Fruit fly (Drosophila melanogaster) whole organism, embryonic: ENCODE results near the gene CG6163.

Source experiments
- Abd-B ChIP-seq: fragments of 200-800 bp; sonication (Bioruptor generic); optimal IDR thresholded peaks from 2 replicates; lab custom pipeline; 2018; ENCODE audit warnings: missing biosample characterization, mild to moderate bottlenecking, missing genetic modification characterization, moderate library complexity
- Ada2b ChIP-seq: fragments of 200-800 bp; sonication (Bioruptor generic); IDR thresholded peaks from 2 replicates; pipeline ENCODE4 v1.3.6; 2022; ENCODE audit warnings: missing biosample characterization, missing genetic modification characterization
- Aef1 ChIP-seq: fragments of 200-800 bp; sonication (Bioruptor generic); IDR thresholded peaks from 3 replicates; pipeline ENCODE4 v1.3.6; 2022; ENCODE audit warnings: missing biosample characterization, missing genetic modification characterization
- BEAF-32 ChIP-seq: fragments of 200-800 bp; sonication (Bioruptor generic); optimal IDR thresholded peaks from 3 replicates; lab custom pipeline; 2017; ENCODE audit warnings: missing biosample characterization, missing genetic modification characterization, mild to moderate bottlenecking, moderate library complexity, missing genetic modification reagents
- Bdp1 ChIP-seq: fragments of 200-800 bp; sonication (Bioruptor generic); optimal IDR thresholded peaks from 3 replicates; lab custom pipeline; 2016; ENCODE audit warnings: missing biosample characterization, missing genetic modification characterization
- CG10431 ChIP-seq: fragments of 200-800 bp; sonication (Bioruptor generic); optimal IDR thresholded peaks from 3 replicates; lab custom pipeline; 2018; ENCODE audit warnings: missing biosample characterization, mild to moderate bottlenecking, missing genetic modification characterization
- CG13424 ChIP-seq: fragments of 200-800 bp; sonication (Bioruptor generic); optimal IDR thresholded peaks from 2 replicates; lab custom pipeline; 2019; ENCODE audit warnings: missing biosample characterization, mild to moderate bottlenecking, missing genetic modification characterization, moderate library complexity
- CG14014 ChIP-seq: fragments of 200-800 bp; sonication (Bioruptor generic); IDR thresholded peaks from 2 replicates; pipeline ENCODE4 v1.3.6; 2022; ENCODE audit warnings: missing biosample characterization, missing genetic modification characterization
- CG33213 ChIP-seq: fragments of 200-800 bp; sonication (Bioruptor generic); optimal IDR thresholded peaks from 3 replicates; lab custom pipeline; 2016; ENCODE audit warnings: missing biosample characterization, missing genetic modification characterization
- CG42726 ChIP-seq: fragments of 200-800 bp; sonication (Bioruptor generic); IDR thresholded peaks from 2 replicates; pipeline ENCODE4 v1.3.6; 2022; ENCODE audit warnings: missing biosample characterization, missing genetic modification characterization; ENCODE audit not compliant: partially characterized antibody
- CG4730 ChIP-seq: fragments of 200-800 bp; sonication (Bioruptor generic); IDR thresholded peaks from 2 replicates; pipeline ENCODE4 v1.3.6; 2022; ENCODE audit warnings: missing biosample characterization, missing genetic modification characterization
- CG6175 ChIP-seq: fragments of 200-800 bp; sonication (Bioruptor generic); IDR thresholded peaks from 3 replicates; pipeline ENCODE4 v1.3.6; 2022; ENCODE audit warnings: missing biosample characterization, missing genetic modification characterization
- CG7556 ChIP-seq: fragments of 200-800 bp; sonication (Bioruptor generic); optimal IDR thresholded peaks from 2 replicates; lab custom pipeline; 2017; ENCODE audit warnings: missing biosample characterization, mild to moderate bottlenecking, missing genetic modification characterization
- CG8089 ChIP-seq: fragments of 200-800 bp; sonication (Bioruptor generic); optimal IDR thresholded peaks from 3 replicates; lab custom pipeline; 2016; ENCODE audit warnings: missing biosample characterization, missing genetic modification characterization
- CG8944 ChIP-seq: fragments of 200-800 bp; sonication (Bioruptor generic); optimal IDR thresholded peaks from 3 replicates; lab custom pipeline; 2016; ENCODE audit warnings: missing biosample characterization, missing genetic modification characterization
- CG9817 ChIP-seq: fragments of 200-800 bp; sonication (Bioruptor generic); optimal IDR thresholded peaks from 2 replicates; lab custom pipeline; 2018; ENCODE audit warnings: missing biosample characterization, mild to moderate bottlenecking, missing genetic modification characterization, moderate library complexity
- Dbx ChIP-seq: fragments of 200-800 bp; sonication (Bioruptor generic); IDR thresholded peaks from 3 replicates; pipeline ENCODE4 v1.3.6; 2022; ENCODE audit warnings: missing biosample characterization, missing genetic modification characterization
- Dek ChIP-seq: fragments of 200-800 bp; sonication (Bioruptor generic); optimal IDR thresholded peaks from 3 replicates; lab custom pipeline; 2019; ENCODE audit warnings: missing biosample characterization, mild to moderate bottlenecking, missing genetic modification characterization, moderate library complexity
- Dip2 ChIP-seq: fragments of 200-800 bp; sonication (Bioruptor generic); IDR thresholded peaks from 2 replicates; pipeline ENCODE4 v1.3.6; 2022; ENCODE audit warnings: missing biosample characterization, missing genetic modification characterization
- Fer2 ChIP-seq: fragments of 200-800 bp; sonication (Bioruptor generic); optimal IDR thresholded peaks from 2 replicates; lab custom pipeline; 2018; ENCODE audit warnings: missing biosample characterization, mild to moderate bottlenecking, missing genetic modification characterization, moderate library complexity
- Gsc ChIP-seq: fragments of 200-800 bp; sonication (Bioruptor generic); IDR thresholded peaks from 2 replicates; pipeline ENCODE4 v1.3.6; 2022; ENCODE audit warnings: missing biosample characterization, missing genetic modification characterization
- HHEX ChIP-seq: fragments of 200-800 bp; sonication (Bioruptor generic); optimal IDR thresholded peaks from 3 replicates; lab custom pipeline; 2017; ENCODE audit warnings: missing biosample characterization, mild to moderate bottlenecking, missing genetic modification characterization, missing genetic modification reagents
- HmgZ ChIP-seq: fragments of 200-800 bp; sonication (Bioruptor generic); optimal IDR thresholded peaks from 2 replicates; lab custom pipeline; 2018; ENCODE audit warnings: missing biosample characterization, mild to moderate bottlenecking, missing genetic modification characterization
- Jarid2 ChIP-seq: fragments of 200-800 bp; sonication (Bioruptor generic); optimal IDR thresholded peaks from 3 replicates; lab custom pipeline; 2017; ENCODE audit warnings: mild to moderate bottlenecking, missing biosample characterization, missing genetic modification reagents, missing genetic modification characterization
- Mrtf ChIP-seq: fragments of 200-800 bp; sonication (Bioruptor generic); IDR thresholded peaks from 3 replicates; pipeline ENCODE4 v1.3.6; 2022; ENCODE audit warnings: missing biosample characterization, missing genetic modification characterization
- NK7.1 ChIP-seq: fragments of 200-800 bp; sonication (Bioruptor generic); optimal IDR thresholded peaks from 3 replicates; lab custom pipeline; 2016; ENCODE audit warnings: missing biosample characterization, missing genetic modification characterization
- Pdp1 ChIP-seq, 2 experiments: fragments of 200-800 bp; sonication (Bioruptor generic); optimal IDR thresholded peaks; 3 replicates each; lab custom pipeline; 2016; ENCODE audit warnings: missing biosample characterization in 2 of 2, missing genetic modification characterization in 2 of 2, mild to moderate bottlenecking in 1 of 2, moderate library complexity in 1 of 2
- Rx ChIP-seq: fragments of 200-800 bp; sonication (Bioruptor generic); IDR thresholded peaks from 2 replicates; pipeline ENCODE4 v1.3.6; 2022; ENCODE audit warnings: missing biosample characterization, missing genetic modification characterization
- amos ChIP-seq: fragments of 200-800 bp; sonication (Bioruptor generic); IDR thresholded peaks from 2 replicates; pipeline ENCODE4 v1.3.6; 2022; ENCODE audit warnings: missing biosample characterization, missing genetic modification characterization; ENCODE audit not compliant: partially characterized antibody
- cg ChIP-seq: fragments of 200-800 bp; sonication (Bioruptor generic); optimal IDR thresholded peaks from 3 replicates; lab custom pipeline; 2019; ENCODE audit warnings: missing biosample characterization, mild to moderate bottlenecking, missing genetic modification characterization, moderate library complexity
- chif ChIP-seq, 2 experiments: fragments of 200-800 bp; sonication (Bioruptor generic); optimal IDR thresholded peaks; 3 replicates each; lab custom pipeline; 2016; ENCODE audit warnings: missing biosample characterization in 2 of 2, missing genetic modification characterization in 2 of 2
- crp ChIP-seq, 2 experiments: fragments of 200-800 bp; sonication (Bioruptor generic); optimal IDR thresholded peaks; 2 replicates in 1 of 2; 3 replicates in 1 of 2; lab custom pipeline; 2017; ENCODE audit warnings: missing biosample characterization in 2 of 2, missing genetic modification characterization in 2 of 2, mild to moderate bottlenecking in 1 of 2, moderate library complexity in 1 of 2
- dmrt11E ChIP-seq: fragments of 200-800 bp; sonication (Bioruptor generic); optimal IDR thresholded peaks from 3 replicates; lab custom pipeline; 2018; ENCODE audit warnings: missing biosample characterization, mild to moderate bottlenecking, missing genetic modification characterization, moderate library complexity
- esg ChIP-seq: fragments of 200-800 bp; sonication (Bioruptor generic); conservative IDR thresholded peaks from 2 replicates; pipeline ENCODE4 v1.3.6; 2022; ENCODE audit warnings: missing biosample characterization, missing genetic modification characterization
- fu2 ChIP-seq: fragments of 200-800 bp; sonication (Bioruptor generic); optimal IDR thresholded peaks from 2 replicates; lab custom pipeline; 2016; ENCODE audit warnings: missing biosample characterization, missing genetic modification characterization
- gcm2 ChIP-seq: fragments of 200-800 bp; sonication (Bioruptor generic); optimal IDR thresholded peaks from 2 replicates; lab custom pipeline; 2016; ENCODE audit warnings: missing biosample characterization, missing genetic modification characterization
- lilli ChIP-seq: fragments of 200-800 bp; sonication (Bioruptor generic); optimal IDR thresholded peaks from 3 replicates; lab custom pipeline; 2016; ENCODE audit warnings: missing biosample characterization, missing genetic modification characterization
- odd ChIP-seq: fragments of 200-800 bp; sonication (Bioruptor generic); optimal IDR thresholded peaks from 2 replicates; lab custom pipeline; 2017; ENCODE audit warnings: missing biosample characterization, mild to moderate bottlenecking, missing genetic modification characterization
- otp ChIP-seq: fragments of 200-800 bp; sonication (Bioruptor generic); IDR thresholded peaks from 3 replicates; pipeline ENCODE4, ENCODE4 v1.3.6; 2022; ENCODE audit warnings: missing biosample characterization, missing genetic modification characterization
- psq ChIP-seq: fragments of 200-800 bp; sonication (Bioruptor generic); optimal IDR thresholded peaks from 2 replicates; lab custom pipeline; 2017; ENCODE audit warnings: missing biosample characterization, missing genetic modification characterization
- ranshi ChIP-seq: fragments of 200-800 bp; sonication (Bioruptor generic); IDR thresholded peaks from 2 replicates; pipeline ENCODE4 v1.3.6; 2022; ENCODE audit warnings: missing biosample characterization, missing genetic modification characterization
- ro ChIP-seq: fragments of 200-800 bp; sonication (Bioruptor generic); IDR thresholded peaks from 2 replicates; pipeline ENCODE4 v1.3.6; 2022; ENCODE audit warnings: missing biosample characterization, missing genetic modification characterization
- run ChIP-seq: fragments of 200-800 bp; sonication (Bioruptor generic); optimal IDR thresholded peaks from 3 replicates; lab custom pipeline; 2018; ENCODE audit warnings: missing biosample characterization, mild to moderate bottlenecking, missing genetic modification characterization
- sqz ChIP-seq: fragments of 200-800 bp; sonication (Bioruptor generic); optimal IDR thresholded peaks from 3 replicates; lab custom pipeline; 2018; ENCODE audit warnings: missing biosample characterization, mild to moderate bottlenecking, missing genetic modification characterization
- sug ChIP-seq: fragments of 200-800 bp; optimal IDR thresholded peaks from 2 replicates; lab custom pipeline; 2019; ENCODE audit warnings: missing biosample characterization, mild to moderate bottlenecking, missing genetic modification characterization, moderate library complexity
- tgo ChIP-seq: fragments of 200-800 bp; sonication (Bioruptor generic); IDR thresholded peaks from 3 replicates; pipeline ENCODE4 v1.3.6; 2022; ENCODE audit warnings: missing biosample characterization, missing genetic modification characterization
- tin ChIP-seq: fragments of 200-800 bp; sonication (Bioruptor generic); optimal IDR thresholded peaks from 3 replicates; lab custom pipeline; 2016; ENCODE audit warnings: missing biosample characterization, missing genetic modification characterization
- toy ChIP-seq: fragments of 200-800 bp; sonication (Bioruptor generic); IDR thresholded peaks from 2 replicates; pipeline ENCODE4 v1.3.6; 2022; ENCODE audit warnings: missing biosample characterization, missing genetic modification characterization
- trh ChIP-seq: fragments of 200-800 bp; sonication (Bioruptor generic); optimal IDR thresholded peaks from 2 replicates; lab custom pipeline; 2016; ENCODE audit warnings: missing biosample characterization, missing genetic modification characterization
- zf30C ChIP-seq: fragments of 200-800 bp; sonication (Bioruptor generic); optimal IDR thresholded peaks from 3 replicates; lab custom pipeline; 2018; ENCODE audit warnings: missing biosample characterization, mild to moderate bottlenecking, missing genetic modification characterization

Gene CG6163

DNA sequence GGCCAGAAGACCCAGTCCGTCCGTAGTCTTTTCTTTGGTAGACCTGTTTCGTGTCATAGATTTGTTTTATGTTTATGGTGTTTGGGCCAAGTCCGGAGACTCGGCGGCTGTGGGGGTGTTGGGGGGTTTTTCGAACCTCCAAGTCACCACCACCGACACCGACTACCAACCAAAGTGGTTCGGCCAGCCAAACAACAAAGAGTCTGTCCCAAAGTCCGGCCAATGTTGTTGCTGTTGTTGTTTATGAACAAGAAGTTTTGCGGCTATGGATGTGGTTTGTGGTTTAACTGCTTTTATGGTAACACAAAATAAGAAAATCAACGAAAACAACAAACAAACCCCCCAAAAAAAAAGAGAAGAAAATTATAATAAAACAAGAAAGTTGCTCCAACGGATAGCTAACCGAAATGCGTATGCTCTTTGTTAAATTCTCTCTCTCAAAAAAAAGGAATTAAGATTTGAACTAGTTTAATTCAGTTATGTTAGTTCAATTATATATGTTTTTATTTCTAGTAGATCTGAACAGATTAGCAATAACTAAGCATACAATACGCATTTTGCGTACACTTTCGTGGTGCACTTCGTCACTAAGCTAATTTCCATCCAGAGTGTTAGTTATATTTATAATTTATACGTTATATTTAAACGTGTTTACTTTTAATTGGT, 36.5 kb downstream of the CG6163 start (continued):
- TF ChIP-seq trh (no peak), amos (no peak), CG42726 (GFP tag; lab: Robert Waterston, UW) (no peak), BEAF-32 (no peak), CG14014 (GFP tag; lab: Robert Waterston, UW) (0 out of 2 replicates have a peak, but pooled peaks have one; percentile 6), NK7.1 (GFP tag; lab: Kevin White, UChicago) (no peak), zf30C (GFP tag; lab: Kevin White, UChicago) (no peak), CG13424 (peak; percentile 47), lilli (no peak), chif (GFP tag; optimal IDR thresholded peaks at IDR 0.05; lab: Kevin White, UChicago) (no peak), esg (GFP tag; lab: Robert Waterston, UW) (no peak), Rx (GFP tag; lab: Robert Waterston, UW) (no peak), ranshi (GFP tag; lab: Robert Waterston, UW) (no peak), sqz (GFP tag; lab: Kevin White, UChicago) (peak; percentile 53), ro (GFP tag; lab: Robert Waterston, UW) (no peak), Abd-B (no peak), CG6175 (GFP tag; lab: Robert Waterston, UW) (0 out of 3 replicates have a peak, but pooled peaks have one; percentile 40), Jarid2 (no peak), otp (no peak), Dip2 (GFP tag; lab: Robert Waterston, UW) (no peak), CG9817 (tag; lab: Kevin White, UChicago) (no peak), tin (peak; percentile 59), Dek (no peak), toy (GFP tag; lab: Robert Waterston, UW) (no peak), Dbx (GFP tag; lab: Robert Waterston, UW) (0 out of 3 replicates have a peak, but pooled peaks have one; percentile 32), cg (GFP tag; lab: Kevin White, UChicago) (no peak), Pdp1 (GFP tag; optimal IDR thresholded peaks at IDR 0.05; lab: Kevin White, UChicago) (peak in 1 of 2 experiments; percentile 42), dmrt11E (tag; lab: Kevin White, UChicago) (no peak), Aef1 (no peak), run (peak; percentile 85), gcm2 (GFP tag; lab: Kevin White, UChicago) (no peak), psq (GFP tag; lab: Kevin White, UChicago) (no peak), Fer2 (no peak), CG10431 (GFP tag; lab: Kevin White, UChicago) (no peak), fu2 (no peak), sug (no peak), CG8944 (no peak), CG4730 (no peak), HmgZ (tag; lab: Kevin White, UChicago) (no peak), Mrtf (GFP tag; lab: Robert Waterston, UW) (0 out of 3 replicates have a peak, but pooled peaks have one; percentile 12), CG8089 (no peak), Gsc (GFP tag; lab: Robert Waterston, UW) (no peak), tgo (GFP tag; lab: Robert Waterston, UW) (peak; percentile 55; the same call in 2 of the 3 replicates), Ada2b (GFP tag; lab: Robert Waterston, UW) (no peak; the same call in 1 of the 2 replicates), crp (GFP tag; optimal IDR thresholded peaks at IDR 0.05; lab: Kevin White, UChicago) (no peak), Bdp1 (GFP tag; lab: Kevin White, UChicago) (no peak), CG33213 (no peak), HHEX (no peak), odd (no peak), CG7556 (GFP tag; lab: Kevin White, UChicago) (no peak)
